Fruit fly (Drosophila melanogaster): ENCODE measurements around the gene CG9286.

- TF ChIP-seq CG12768 (GFP tag; optimal IDR thresholded peaks at IDR 0.05): no peak
- TF ChIP-seq Hr96 (GFP tag; optimal IDR thresholded peaks at IDR 0.05): no peak
These were observed 25.4 kb downstream of the CG9286 start for dm6 chr3R:13806032-13806709.
